Worm (Caenorhabditis elegans): ENCODE data around the gene srw-54.

srw-54 gene

DNA sequence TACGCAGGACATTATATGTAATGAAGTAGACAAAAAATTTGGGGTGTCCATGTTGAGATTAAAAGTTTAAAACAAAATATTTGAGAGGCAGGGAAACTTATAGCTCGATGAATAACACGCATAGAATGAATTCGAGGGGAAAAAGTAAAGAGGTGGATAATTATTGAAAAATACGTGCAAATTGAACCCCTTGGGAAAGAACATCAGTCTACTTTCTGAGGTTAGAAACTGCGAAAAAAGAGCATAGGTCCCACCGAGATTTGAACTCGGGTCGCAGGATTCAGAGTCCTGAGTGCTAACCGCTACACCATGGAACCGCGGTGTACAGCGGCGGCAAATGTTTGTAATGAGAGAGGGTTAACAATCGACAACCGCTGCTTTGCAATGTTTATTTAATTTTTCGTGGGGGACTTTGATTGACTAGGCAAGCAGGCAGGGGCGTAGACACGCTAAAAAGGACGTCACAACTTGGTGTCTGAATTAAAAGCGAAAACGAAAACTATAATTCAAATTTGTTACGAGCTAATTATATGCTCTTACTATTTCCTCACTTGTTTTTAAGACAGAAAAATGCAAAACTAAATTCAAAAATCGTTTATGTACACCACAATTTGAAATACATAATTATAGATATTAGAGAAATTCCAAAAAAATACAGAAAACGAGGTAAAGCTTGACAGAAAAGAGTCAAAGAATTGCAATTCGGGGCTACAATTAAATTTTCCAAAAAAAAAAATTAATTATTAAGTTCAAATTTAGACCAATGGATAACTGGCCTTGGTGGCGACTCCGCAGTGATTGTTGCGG lies 18.9 kb upstream of the srw-54 start, which contains the start of gene srh-269 (continued):
- TF ChIP-seq nhr-6 (tag; optimal IDR thresholded peaks at IDR 0.05) (no peak), snpc-4 (tag; optimal IDR thresholded peaks at IDR 0.05) (no peak), nhr-48 (tag; optimal IDR thresholded peaks at IDR 0.05) (peak; percentile 55), duxl-1 (tag; optimal IDR thresholded peaks at IDR 0.05; ENCODE audit: poor library complexity) (peak; percentile 84), nhr-41 (GFP tag; IDR thresholded peaks at IDR 0.05) (peak; percentile 81), ceh-44 (GFP tag; IDR thresholded peaks at IDR 0.05) (peak; percentile 69; the same call in 1 of the 2 replicates), ceh-20 (GFP tag; IDR thresholded peaks at IDR 0.05) (peak; percentile 86), spr-1 (tag; optimal IDR thresholded peaks at IDR 0.05) (peak; percentile 75), skn-1 (tag; optimal IDR thresholded peaks at IDR 0.05) (no peak), unc-62 (GFP tag; optimal IDR thresholded peaks at IDR 0.05 in 1 of 2) (no peak), unc-62 (tag; optimal IDR thresholded peaks at IDR 0.05) (no peak), nhr-111 (GFP tag; optimal IDR thresholded peaks at IDR 0.05) (peak; percentile 65), saeg-2 (GFP tag; IDR thresholded peaks at IDR 0.05) (peak; percentile 65; the same call in 1 of the 2 replicates), mxl-2 (GFP tag; conservative IDR thresholded peaks at IDR 0.05) (no peak), D1046.2 (GFP tag; IDR thresholded peaks at IDR 0.05) (peak; percentile 87), mdt-29 (GFP tag; IDR thresholded peaks at IDR 0.05) (peak; percentile 90), aha-1 (tag) (peak; percentile 93), ztf-11 (tag; optimal IDR thresholded peaks at IDR 0.05) (no peak), ZK546.5 (tag; optimal IDR thresholded peaks at IDR 0.05) (no peak), dpl-1 (GFP tag; optimal IDR thresholded peaks at IDR 0.05) (peak; percentile 34), snpc-1.2 (GFP tag; IDR thresholded peaks at IDR 0.05) (peak; percentile 88), hlh-30 (tag; optimal IDR thresholded peaks at IDR 0.05; ENCODE audit: insufficient read depth) (peak; percentile 17), zfp-2 (tag; optimal IDR thresholded peaks at IDR 0.05) (no peak), ceh-82 (tag; optimal IDR thresholded peaks at IDR 0.05) (no peak), lsy-2 (tag; optimal IDR thresholded peaks at IDR 0.05) (no peak), F44E2.7 (GFP tag; IDR thresholded peaks at IDR 0.05) (peak; percentile 74; the same call in 1 of the 2 replicates), gei-8 (GFP tag; optimal IDR thresholded peaks at IDR 0.05) (peak; percentile 82), nhr-25 (tag; optimal IDR thresholded peaks at IDR 0.05; ENCODE audit: borderline replicate concordance, insufficient read depth) (no peak), R02D3.7 (tag; optimal IDR thresholded peaks at IDR 0.05) (no peak), daf-12 (tag; optimal IDR thresholded peaks at IDR 0.05) (no peak), madf-5 (GFP tag; IDR thresholded peaks at IDR 0.05) (peak; percentile 62 to 75; a peak in 1 of 4 replicates), Y48G9A.11 (GFP tag; IDR thresholded peaks at IDR 0.05) (peak; percentile 78), php-3 (GFP tag; IDR thresholded peaks at IDR 0.05) (peak; percentile 80), ztf-7 (tag; optimal IDR thresholded peaks at IDR 0.05) (no peak), nhr-76 (tag; optimal IDR thresholded peaks at IDR 0.05) (no peak), hif-1 (tag; optimal IDR thresholded peaks at IDR 0.05) (peak in 1 of 2 experiments; percentile 71), lin-38 (GFP tag; IDR thresholded peaks at IDR 0.05) (no peak), F37D6.2 (tag; optimal IDR thresholded peaks at IDR 0.05) (no peak), dve-1 (tag; optimal IDR thresholded peaks at IDR 0.05; ENCODE audit: insufficient read depth) (peak; percentile 83), Y75B8A.6 (GFP tag; IDR thresholded peaks at IDR 0.05) (peak; percentile 93), hmg-1.1 (GFP tag; IDR thresholded peaks at IDR 0.05) (peak; percentile 81), cey-2 (tag; optimal IDR thresholded peaks at IDR 0.05; ENCODE audit: borderline replicate concordance, insufficient read depth) (no peak), unc-130 (GFP tag; optimal IDR thresholded peaks at IDR 0.05) (peak; percentile 61), lin-13 (GFP tag; optimal IDR thresholded peaks at IDR 0.05) (peak; percentile 38), mdl-1 (tag; optimal IDR thresholded peaks at IDR 0.05) (no peak), F26F4.8 (GFP tag; conservative IDR thresholded peaks at IDR 0.05) (peak; percentile 86), vab-7 (GFP tag; IDR thresholded peaks at IDR 0.05) (peak; percentile 96), fkh-10 (GFP tag; optimal IDR thresholded peaks at IDR 0.05) (no peak), mep-1 (tag; optimal IDR thresholded peaks at IDR 0.05) (peak; percentile 34)

All from whole organism, L4 larva.